Worm (Caenorhabditis elegans) whole organism, L3 larva: ENCODE results near the gene Y105C5B.1413.

Source experiments
- R02D3.7 ChIP-seq: fragments of 150-350 bp; optimal IDR thresholded peaks from 2 replicates; lab custom pipeline; 2014; ENCODE audit warnings: missing biosample characterization, missing genetic modification characterization
- egl-5 ChIP-seq: fragments of 150-350 bp; optimal IDR thresholded peaks from 2 replicates; lab custom pipeline; 2017; ENCODE audit warnings: missing biosample characterization, missing genetic modification reagents, missing genetic modification characterization, inconsistent platforms

DNA sequence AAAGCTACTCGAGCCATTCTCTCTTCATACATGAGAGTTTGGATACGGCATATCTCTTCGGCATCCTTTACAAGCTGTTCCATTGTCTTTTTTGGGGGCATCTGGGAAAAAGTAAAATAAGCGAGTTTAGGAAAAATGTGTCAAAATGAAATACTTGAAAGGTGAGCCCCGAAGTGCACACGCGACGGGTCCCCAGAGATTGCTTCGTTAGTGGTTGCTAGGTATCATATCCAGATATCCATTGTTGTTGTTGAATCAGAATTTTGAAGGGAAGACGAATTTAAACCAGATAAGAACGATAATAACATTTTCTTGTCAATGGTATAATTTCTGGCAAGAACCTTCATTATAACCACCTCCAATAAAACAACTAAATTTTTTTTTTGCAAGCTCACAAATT, 26.5 kb upstream of the Y105C5B.1413 start, which contains the start of gene H25K10.2:
- TF ChIP-seq R02D3.7 (tag; lab: Kevin White, UChicago) (no peak), egl-5 (tag; lab: Kevin White, UChicago) (no peak)
